Worm (Caenorhabditis elegans) whole organism, mixed stage, embryonic: ENCODE data around the gene syx-16.

Experiments
- M03D4.4 ChIP-seq: sonication (generic microtip); optimal IDR thresholded peaks from 2 replicates; lab custom pipeline; 2017; ENCODE audit warnings: mild to moderate bottlenecking, missing genetic modification characterization, missing compliant biosample characterization
- blmp-1 ChIP-seq: fragments of 150-350 bp; optimal IDR thresholded peaks from 2 replicates; lab custom pipeline; 2014; ENCODE audit warnings: missing biosample characterization, missing genetic modification characterization
- ceh-43 ChIP-seq: fragments of 200-800 bp; sonication (Bioruptor generic); optimal IDR thresholded peaks from 2 replicates; lab custom pipeline; 2018; ENCODE audit warnings: mild to moderate bottlenecking, missing genetic modification characterization, moderate library complexity, missing compliant biosample characterization
- elt-3 ChIP-seq: fragments of 150-350 bp; optimal IDR thresholded peaks from 2 replicates; lab custom pipeline; 2014; ENCODE audit warnings: missing biosample characterization, missing genetic modification characterization
- hlh-1 ChIP-seq: fragments of 150-350 bp; optimal IDR thresholded peaks from 2 replicates; lab custom pipeline; 2014; ENCODE audit warnings: missing biosample characterization, missing genetic modification reagents, missing genetic modification characterization
- mab-5 ChIP-seq: fragments of 150-350 bp; optimal IDR thresholded peaks from 2 replicates; lab custom pipeline; 2014; ENCODE audit warnings: missing biosample characterization, missing genetic modification characterization
- nhr-12 ChIP-seq: fragments of 150-350 bp; optimal IDR thresholded peaks from 2 replicates; lab custom pipeline; 2014; ENCODE audit warnings: missing biosample characterization, missing genetic modification characterization
- nhr-237 ChIP-seq: fragments of 150-350 bp; optimal IDR thresholded peaks from 2 replicates; lab custom pipeline; 2014; ENCODE audit warnings: missing biosample characterization, missing genetic modification characterization
- nhr-76 ChIP-seq: sonication (generic microtip); optimal IDR thresholded peaks from 2 replicates; lab custom pipeline; 2017; ENCODE audit warnings: missing biosample characterization, missing genetic modification characterization
- snpc-4 ChIP-seq: fragments of 150-350 bp; optimal IDR thresholded peaks from 2 replicates; lab custom pipeline; 2014; ENCODE audit warnings: missing biosample characterization, missing genetic modification characterization
- unc-39 ChIP-seq: fragments of 150-350 bp; optimal IDR thresholded peaks from 2 replicates; lab custom pipeline; 2014; ENCODE audit warnings: missing biosample characterization, missing genetic modification characterization
- ztf-11 ChIP-seq: fragments of 150-350 bp; optimal IDR thresholded peaks from 2 replicates; lab custom pipeline; 2014; ENCODE audit warnings: missing biosample characterization, missing genetic modification characterization

DNA sequence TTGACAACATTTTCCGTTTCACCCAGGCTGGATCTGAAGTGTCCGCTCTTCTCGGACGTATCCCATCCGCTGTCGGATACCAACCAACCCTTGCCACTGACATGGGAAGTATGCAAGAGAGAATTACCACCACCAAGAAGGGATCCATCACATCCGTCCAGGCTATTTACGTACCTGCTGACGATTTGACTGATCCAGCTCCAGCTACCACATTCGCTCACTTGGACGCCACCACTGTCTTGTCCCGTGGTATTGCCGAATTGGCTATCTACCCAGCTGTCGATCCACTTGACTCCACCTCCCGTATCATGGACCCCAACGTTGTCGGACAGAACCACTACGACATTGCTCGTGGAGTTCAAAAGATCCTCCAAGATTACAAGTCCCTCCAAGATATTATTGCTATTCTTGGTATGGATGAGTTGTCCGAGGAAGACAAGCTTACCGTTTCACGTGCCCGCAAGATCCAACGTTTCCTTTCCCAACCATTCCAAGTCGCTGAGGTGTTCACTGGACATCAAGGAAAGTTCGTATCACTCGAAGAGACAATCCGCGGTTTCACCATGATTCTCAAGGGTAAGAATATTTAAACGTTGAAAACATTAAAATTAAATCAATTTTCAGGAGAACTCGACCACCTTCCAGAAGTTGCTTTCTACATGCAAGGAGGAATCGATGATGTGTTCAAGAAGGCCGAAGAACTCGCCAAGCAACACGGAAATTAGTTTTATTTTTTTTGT, 20.8 kb upstream of the syx-16 start:
- no peak for TF ChIP-seq snpc-4 (tag; lab: Kevin White, UChicago)
- TF ChIP-seq unc-39 = no peak
- no peak for TF ChIP-seq blmp-1
- TF ChIP-seq hlh-1 (tag; lab: Kevin White, UChicago) = no peak
- no peak for TF ChIP-seq nhr-76 (tag; lab: Kevin White, UChicago)
- TF ChIP-seq elt-3 (tag; lab: Kevin White, UChicago) = no peak
- TF ChIP-seq ztf-11 = no peak
- no peak for TF ChIP-seq mab-5 (tag; lab: Kevin White, UChicago)
- TF ChIP-seq nhr-237 (tag; lab: Kevin White, UChicago) = no peak
- TF ChIP-seq ceh-43 (GFP tag; lab: Kevin White, UChicago) = no peak
- no peak for TF ChIP-seq nhr-12 (tag; lab: Kevin White, UChicago)
- no peak for TF ChIP-seq M03D4.4 (tag; lab: Kevin White, UChicago)
